Fruit fly (Drosophila melanogaster) whole organism, embryonic: ENCODE results near the gene CG14327.

Experiments used
- CG10147 ChIP-seq: fragments of 200-800 bp; sonication (Bioruptor generic); optimal IDR thresholded peaks from 2 replicates; lab custom pipeline; 2019; ENCODE audit warnings: missing biosample characterization, mild to moderate bottlenecking, missing genetic modification characterization, moderate library complexity
- CG32532 ChIP-seq: fragments of 200-800 bp; sonication (Bioruptor generic); IDR thresholded peaks from 2 replicates; pipeline ENCODE4 v1.3.6; 2022; ENCODE audit warnings: missing biosample characterization, missing genetic modification characterization
- CG34224 ChIP-seq: fragments of 200-800 bp; sonication (Bioruptor generic); IDR thresholded peaks from 3 replicates; pipeline ENCODE4 v1.3.6; 2022; ENCODE audit warnings: missing biosample characterization, missing genetic modification characterization; ENCODE audit not compliant: partially characterized antibody
- CG7963 ChIP-seq: fragments of 200-800 bp; sonication (Bioruptor generic); IDR thresholded peaks from 3 replicates; pipeline ENCODE4 v1.3.6; 2022; ENCODE audit warnings: missing biosample characterization, missing genetic modification characterization; ENCODE audit not compliant: partially characterized antibody
- Hr51 ChIP-seq, 2 experiments: fragments of 200-800 bp; sonication (Bioruptor generic); optimal IDR thresholded peaks; 2 replicates in 1 of 2; 3 replicates in 1 of 2; lab custom pipeline; 2016 to 2018; ENCODE audit warnings: missing biosample characterization in 2 of 2, missing genetic modification characterization in 2 of 2, mild to moderate bottlenecking in 1 of 2, moderate library complexity in 1 of 2
- Lim3 ChIP-seq: fragments of 200-800 bp; sonication (Bioruptor generic); IDR thresholded peaks from 2 replicates; pipeline ENCODE4 v1.3.6; 2022; ENCODE audit warnings: missing biosample characterization, missing genetic modification characterization
- Myb ChIP-seq: fragments of 200-800 bp; sonication (Bioruptor generic); optimal IDR thresholded peaks from 2 replicates; lab custom pipeline; 2016; ENCODE audit warnings: missing biosample characterization, missing genetic modification characterization
- psq ChIP-seq: fragments of 200-800 bp; sonication (Bioruptor generic); optimal IDR thresholded peaks from 2 replicates; lab custom pipeline; 2017; ENCODE audit warnings: missing biosample characterization, missing genetic modification characterization

DNA sequence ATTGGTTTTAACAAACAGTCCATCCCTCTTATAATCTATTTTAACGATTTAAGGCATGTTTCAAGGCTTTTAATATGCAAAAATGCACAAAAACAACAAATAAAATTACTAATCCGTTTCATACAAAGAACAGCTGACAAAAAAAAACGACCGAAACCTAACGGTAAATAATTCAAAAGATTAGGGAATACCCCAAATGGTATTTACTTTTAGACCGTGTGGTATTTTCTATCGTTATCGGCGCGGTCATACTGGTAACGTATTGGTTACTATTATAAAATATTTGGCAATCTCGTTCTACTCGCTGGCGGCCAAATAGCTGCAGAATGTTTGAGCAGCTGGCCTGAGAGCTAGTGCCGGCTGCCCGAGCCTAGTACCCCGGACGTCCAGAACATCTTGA is 7.6 kb upstream of the CG14327 start, which contains the start of gene sll:
- TF ChIP-seq psq (GFP tag; lab: Kevin White, UChicago) (no peak), Hr51 (GFP tag; optimal IDR thresholded peaks at IDR 0.05; lab: Kevin White, UChicago) (no peak), CG7963 (no peak), Lim3 (GFP tag; lab: Robert Waterston, UW) (no peak), CG34224 (GFP tag; lab: Robert Waterston, UW) (no peak), CG32532 (GFP tag; lab: Robert Waterston, UW) (no peak), CG10147 (no peak), Myb (peak; percentile 96)
